Worm (Caenorhabditis elegans): ENCODE results near the gene F18C5.5.

DNA sequence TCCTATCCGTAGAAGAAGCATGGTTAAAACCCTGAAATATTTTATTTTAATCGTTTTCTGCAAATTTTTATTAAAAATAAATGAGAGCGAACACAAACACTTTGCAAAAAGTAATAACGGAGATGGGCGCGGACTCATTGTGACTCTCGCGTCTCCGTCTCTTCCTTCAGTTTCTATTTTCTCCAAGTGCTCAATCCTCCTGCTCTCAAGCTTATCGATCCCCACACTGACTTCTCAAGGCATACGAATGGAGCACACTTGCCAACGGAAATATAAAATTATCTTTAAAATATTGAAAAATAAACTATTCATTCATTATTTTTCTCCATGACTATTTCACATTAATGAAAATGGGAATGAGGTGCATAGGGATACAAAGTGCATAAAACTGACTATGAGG is 31.5 kb upstream of the F18C5.5 start, which contains the start of gene dnj-8:
- TF ChIP-seq tbx-9 (tag; optimal IDR thresholded peaks at IDR 0.05; ENCODE audit: borderline replicate concordance) (no peak), T26A5.8 (tag; optimal IDR thresholded peaks at IDR 0.05) (no peak), F57A8.1 (GFP tag; optimal IDR thresholded peaks at IDR 0.05) (no peak), somi-1 (GFP tag; optimal IDR thresholded peaks at IDR 0.05) (no peak), C17E4.6 (GFP tag; IDR thresholded peaks at IDR 0.05) (no peak), fkh-3 (tag; optimal IDR thresholded peaks at IDR 0.05) (no peak), tlf-1 (GFP tag; optimal IDR thresholded peaks at IDR 0.05) (no peak), ceh-27 (GFP tag; optimal IDR thresholded peaks at IDR 0.05) (no peak), cebp-1 (GFP tag; IDR thresholded peaks at IDR 0.05) (no peak), cebp-1 (tag; optimal IDR thresholded peaks at IDR 0.05) (no peak)
